Worm (Caenorhabditis elegans) whole organism, L4 larva: ENCODE measurements around the gene F22B5.10.

Experiments used
- D1046.2 ChIP-seq: fragments of 200-800 bp; sonication (Bioruptor generic); IDR thresholded peaks from 2 replicates; pipeline ENCODE4 v1.3.6; 2022; ENCODE audit warnings: missing genetic modification characterization, missing compliant biosample characterization
- F37D6.2 ChIP-seq: sonication (generic microtip); optimal IDR thresholded peaks from 2 replicates; lab custom pipeline; 2016; ENCODE audit warnings: mild to moderate bottlenecking, missing genetic modification characterization, missing compliant biosample characterization
- F44E2.7 ChIP-seq: fragments of 200-800 bp; sonication (Bioruptor generic); IDR thresholded peaks from 2 replicates; pipeline ENCODE4 v2.1.2; 2022; ENCODE audit warnings: missing genetic modification characterization, missing compliant biosample characterization
- T26A8.4 ChIP-seq: fragments of 200-800 bp; sonication (Bioruptor generic); IDR thresholded peaks from 2 replicates; pipeline ENCODE4 v1.3.6; 2022; ENCODE audit warnings: missing genetic modification characterization, missing compliant biosample characterization
- Y105C5A.15 ChIP-seq: fragments of 200-800 bp; sonication (Bioruptor generic); IDR thresholded peaks from 2 replicates; pipeline ENCODE4 v1.3.6; 2022; ENCODE audit warnings: missing genetic modification characterization, missing compliant biosample characterization
- Y48G9A.11 ChIP-seq: fragments of 200-800 bp; sonication (Bioruptor generic); IDR thresholded peaks from 2 replicates; pipeline ENCODE4 v1.3.6; 2022; ENCODE audit warnings: missing genetic modification reagents, missing genetic modification characterization, missing compliant biosample characterization
- Y75B8A.6 ChIP-seq: fragments of 200-800 bp; sonication (Bioruptor generic); IDR thresholded peaks from 2 replicates; pipeline ENCODE4 v1.3.6; 2022; ENCODE audit warnings: missing genetic modification reagents, missing genetic modification characterization, missing compliant biosample characterization
- ZK546.5 ChIP-seq, 2 experiments: sonication (generic microtip); optimal IDR thresholded peaks; 2 replicates each; lab custom pipeline; 2017; ENCODE audit warnings: missing biosample characterization in 2 of 2, missing genetic modification characterization in 2 of 2
- aly-2 ChIP-seq: sonication (generic microtip); optimal IDR thresholded peaks from 2 replicates; lab custom pipeline; 2018; ENCODE audit warnings: missing biosample characterization, missing genetic modification characterization
- attf-4 ChIP-seq: sonication (generic microtip); optimal IDR thresholded peaks from 3 replicates; lab custom pipeline; 2017; ENCODE audit warnings: missing biosample characterization, missing genetic modification characterization
- ceh-44 ChIP-seq: fragments of 200-800 bp; sonication (Bioruptor generic); IDR thresholded peaks from 2 replicates; pipeline ENCODE4 v1.3.6; 2022; ENCODE audit warnings: missing genetic modification reagents, missing genetic modification characterization, missing compliant biosample characterization
- ceh-62 ChIP-seq: sonication (generic microtip); optimal IDR thresholded peaks from 2 replicates; lab custom pipeline; 2017; ENCODE audit warnings: missing biosample characterization, missing genetic modification characterization
- ceh-82 ChIP-seq: sonication (generic microtip); optimal IDR thresholded peaks from 2 replicates; lab custom pipeline; 2017; ENCODE audit warnings: missing biosample characterization, missing genetic modification characterization
- ces-1 ChIP-seq: fragments of 150-350 bp; sonication (generic microtip); optimal IDR thresholded peaks from 4 replicates; lab custom pipeline; 2014; ENCODE audit warnings: missing biosample characterization, missing genetic modification reagents, missing genetic modification characterization
- daf-8 ChIP-seq: fragments of 200-800 bp; sonication (Bioruptor generic); IDR thresholded peaks from 2 replicates; pipeline ENCODE4 v1.3.6; 2022; ENCODE audit warnings: missing genetic modification characterization, missing compliant biosample characterization
- dmd-6 ChIP-seq: fragments of 200-800 bp; sonication (Bioruptor generic); IDR thresholded peaks from 2 replicates; pipeline ENCODE4 v1.3.6; 2022; ENCODE audit warnings: missing genetic modification reagents, missing genetic modification characterization, missing compliant biosample characterization
- dmd-8 ChIP-seq: fragments of 200-800 bp; sonication (Bioruptor generic); IDR thresholded peaks from 2 replicates; pipeline ENCODE4 v1.3.6; 2022; ENCODE audit warnings: missing genetic modification characterization, missing compliant biosample characterization
- dpl-1 ChIP-seq: fragments of 150-350 bp; optimal IDR thresholded peaks from 2 replicates; lab custom pipeline; 2014; ENCODE audit warnings: missing biosample characterization, missing genetic modification reagents, missing genetic modification characterization
- duxl-1 ChIP-seq: sonication (generic microtip); optimal IDR thresholded peaks from 2 replicates; lab custom pipeline; 2016; ENCODE audit warnings: mild to moderate bottlenecking, missing genetic modification characterization, moderate library complexity, missing compliant biosample characterization; ENCODE audit not compliant: poor library complexity
- dve-1 ChIP-seq: sonication (generic microtip); optimal IDR thresholded peaks from 2 replicates; lab custom pipeline; 2017; ENCODE audit warnings: antibody characterized with exemption, mild to moderate bottlenecking, missing genetic modification characterization, missing compliant biosample characterization; ENCODE audit not compliant: insufficient read depth
- egl-27 ChIP-seq: sonication (generic microtip); optimal IDR thresholded peaks from 3 replicates; lab custom pipeline; 2017; ENCODE audit warnings: missing biosample characterization, missing genetic modification reagents, missing genetic modification characterization
- egl-43 ChIP-seq: fragments of 200-800 bp; sonication (Bioruptor generic); IDR thresholded peaks from 2 replicates; pipeline ENCODE4 v1.3.6; 2022; ENCODE audit warnings: missing genetic modification reagents, missing genetic modification characterization, missing compliant biosample characterization
- fkh-10 ChIP-seq: fragments of 150-350 bp; optimal IDR thresholded peaks from 2 replicates; lab custom pipeline; 2014; ENCODE audit warnings: missing biosample characterization, missing genetic modification reagents, missing genetic modification characterization
- fos-1 ChIP-seq: fragments of 150-350 bp; optimal IDR thresholded peaks from 2 replicates; lab custom pipeline; 2014; ENCODE audit warnings: missing biosample characterization, missing genetic modification characterization
- gei-8 ChIP-seq: fragments of 200-800 bp; sonication (Bioruptor generic); optimal IDR thresholded peaks from 2 replicates; lab custom pipeline; 2018; ENCODE audit warnings: mild to moderate bottlenecking, missing genetic modification characterization, missing compliant biosample characterization
- hif-1 ChIP-seq, 2 experiments: sonication (generic microtip); optimal IDR thresholded peaks; 2 replicates each; lab custom pipeline; 2016 to 2017; ENCODE audit warnings: missing compliant biosample characterization in 2 of 2, missing genetic modification characterization in 2 of 2, missing genetic modification reagents in 2 of 2, missing genotype in 2 of 2, mild to moderate bottlenecking in 1 of 2
- hlh-11 ChIP-seq: fragments of 200-800 bp; sonication (Bioruptor generic); optimal IDR thresholded peaks from 2 replicates; lab custom pipeline; 2018; ENCODE audit warnings: mild to moderate bottlenecking, missing genetic modification characterization, missing compliant biosample characterization
- hlh-30 ChIP-seq: sonication (generic microtip); optimal IDR thresholded peaks from 2 replicates; lab custom pipeline; 2017; ENCODE audit warnings: antibody characterized with exemption, mild to moderate bottlenecking, missing genetic modification characterization, missing compliant biosample characterization; ENCODE audit not compliant: insufficient read depth
- jun-1 ChIP-seq: fragments of 150-350 bp; optimal IDR thresholded peaks from 2 replicates; lab custom pipeline; 2014; ENCODE audit warnings: missing biosample characterization, missing genetic modification reagents, missing genetic modification characterization
- lin-1 ChIP-seq: fragments of 200-800 bp; sonication (Bioruptor generic); IDR thresholded peaks from 2 replicates; pipeline ENCODE4 v1.3.6; 2022; ENCODE audit warnings: missing genetic modification reagents, missing genetic modification characterization, missing compliant biosample characterization
- lin-29 ChIP-seq: fragments of 200-800 bp; sonication (Bioruptor generic); IDR thresholded peaks from 2 replicates; pipeline ENCODE4 v1.3.6; 2022; ENCODE audit warnings: missing genetic modification reagents, missing genetic modification characterization, missing compliant biosample characterization
- lin-38 ChIP-seq: fragments of 200-800 bp; sonication (Bioruptor generic); IDR thresholded peaks from 2 replicates; pipeline ENCODE4 v1.3.6; 2022; ENCODE audit warnings: missing genetic modification reagents, missing genetic modification characterization, missing compliant biosample characterization
- mdl-1 ChIP-seq, 2 experiments: fragments of 150-350 bp in 1 of 2; sonication (generic microtip) in 1 of 2; optimal IDR thresholded peaks; 2 replicates each; lab custom pipeline; 2014 to 2017; ENCODE audit warnings: missing biosample characterization in 2 of 2, missing genetic modification characterization in 2 of 2
- mdt-29 ChIP-seq: fragments of 200-800 bp; sonication (Bioruptor generic); IDR thresholded peaks from 2 replicates; pipeline ENCODE4 v1.3.6; 2022; ENCODE audit warnings: missing genetic modification reagents, missing genetic modification characterization, missing compliant biosample characterization
- mep-1 ChIP-seq: fragments of 150-350 bp; sonication (generic microtip); optimal IDR thresholded peaks from 3 replicates; lab custom pipeline; 2014; ENCODE audit warnings: missing biosample characterization, missing genetic modification characterization
- mes-2 ChIP-seq: sonication (generic microtip); optimal IDR thresholded peaks from 2 replicates; lab custom pipeline; 2016; ENCODE audit warnings: missing genotype, mild to moderate bottlenecking, missing genetic modification characterization, missing compliant biosample characterization; ENCODE audit not compliant: poor library complexity, severe bottlenecking
- nhr-28 ChIP-seq: fragments of 150-350 bp; optimal IDR thresholded peaks from 2 replicates; lab custom pipeline; 2014; ENCODE audit warnings: missing biosample characterization, missing genetic modification characterization
- nhr-6 ChIP-seq: fragments of 150-350 bp; optimal IDR thresholded peaks from 2 replicates; lab custom pipeline; 2014; ENCODE audit warnings: missing biosample characterization, missing genetic modification characterization
- nhr-76 ChIP-seq: fragments of 150-350 bp; optimal IDR thresholded peaks from 2 replicates; lab custom pipeline; 2014; ENCODE audit warnings: missing biosample characterization, missing genetic modification characterization
- php-3 ChIP-seq: fragments of 200-800 bp; sonication (Bioruptor generic); IDR thresholded peaks from 2 replicates; pipeline ENCODE4 v1.3.6; 2022; ENCODE audit warnings: missing genetic modification reagents, missing genetic modification characterization, missing compliant biosample characterization
- pqm-1 ChIP-seq: sonication (generic microtip); optimal IDR thresholded peaks from 2 replicates; lab custom pipeline; 2017; ENCODE audit warnings: missing biosample characterization, missing genetic modification characterization
- rbr-2 ChIP-seq: sonication (generic microtip); optimal IDR thresholded peaks from 2 replicates; lab custom pipeline; 2016; ENCODE audit warnings: missing genotype, missing genetic modification characterization, missing compliant biosample characterization
- sdz-12 ChIP-seq: fragments of 200-800 bp; sonication (Bioruptor generic); optimal IDR thresholded peaks from 2 replicates; lab custom pipeline; 2018; ENCODE audit warnings: mild to moderate bottlenecking, missing genetic modification characterization, missing compliant biosample characterization
- snpc-1.2 ChIP-seq: fragments of 200-800 bp; sonication (Bioruptor generic); IDR thresholded peaks from 2 replicates; pipeline ENCODE4 v1.3.6; 2022; ENCODE audit warnings: missing genetic modification reagents, missing genetic modification characterization, missing compliant biosample characterization
- snpc-4 ChIP-seq: fragments of 150-350 bp; optimal IDR thresholded peaks from 2 replicates; lab custom pipeline; 2014; ENCODE audit warnings: missing biosample characterization, missing genetic modification characterization
- spr-1 ChIP-seq: sonication (generic microtip); optimal IDR thresholded peaks from 2 replicates; lab custom pipeline; 2016; ENCODE audit warnings: mild to moderate bottlenecking, missing genetic modification characterization, missing compliant biosample characterization
- tra-1 ChIP-seq: fragments of 200-800 bp; sonication (Bioruptor generic); IDR thresholded peaks from 2 replicates; pipeline ENCODE4 v1.3.6; 2022; ENCODE audit warnings: missing genetic modification reagents, missing genetic modification characterization, missing compliant biosample characterization
- unc-130 ChIP-seq: sonication (generic microtip); optimal IDR thresholded peaks from 2 replicates; lab custom pipeline; 2016; ENCODE audit warnings: missing genetic modification reagents, missing genetic modification characterization, missing compliant biosample characterization
- zfp-2 ChIP-seq: sonication (generic microtip); optimal IDR thresholded peaks from 2 replicates; lab custom pipeline; 2016; ENCODE audit warnings: mild to moderate bottlenecking, missing genetic modification characterization, missing compliant biosample characterization
- zip-2 ChIP-seq: fragments of 150-350 bp; optimal IDR thresholded peaks from 2 replicates; lab custom pipeline; 2014; ENCODE audit warnings: missing biosample characterization, missing genetic modification characterization

F22B5.10 gene

ce11 chrII:8441519-8441918, 25.5 kb upstream of the F22B5.10 start (continued):
- TF ChIP-seq egl-43 (GFP tag; lab: Robert Waterston, UW) (peak; percentile 93), F44E2.7 (GFP tag; lab: Robert Waterston, UW) (peak; percentile 99), php-3 (peak; percentile 77), gei-8 (GFP tag; lab: Kevin White, UChicago) (peak; percentile 78), attf-4 (tag; lab: Kevin White, UChicago) (no peak), ZK546.5 (tag; optimal IDR thresholded peaks at IDR 0.05; lab: Kevin White, UChicago) (no peak)

ce11 chrII:8442176-8442575, 24.8 kb upstream of the F22B5.10 start:
- peak; percentile 6; the same call in 1 of the 2 replicates for TF ChIP-seq Y48G9A.11 (GFP tag; lab: Robert Waterston, UW)
- TF ChIP-seq mdt-29 = no peak
- no peak for TF ChIP-seq mdl-1 (tag; optimal IDR thresholded peaks at IDR 0.05; lab: Kevin White, UChicago)
- no peak for TF ChIP-seq lin-1 (GFP tag; lab: Robert Waterston, UW)
- TF ChIP-seq rbr-2 (tag; lab: Kevin White, UChicago) = peak; percentile 32
- TF ChIP-seq daf-8 = no peak
- no peak for TF ChIP-seq fkh-10
- peak; percentile 60 for TF ChIP-seq lin-38
- no peak for TF ChIP-seq lin-29 (GFP tag; lab: Robert Waterston, UW)
- TF ChIP-seq attf-4 (tag; lab: Kevin White, UChicago) = no peak
- no peak for TF ChIP-seq snpc-1.2 (GFP tag; lab: Robert Waterston, UW)
- TF ChIP-seq php-3 = no peak
- TF ChIP-seq dmd-8 (GFP tag; lab: Robert Waterston, UW) = no peak
- peak; percentile 46 for TF ChIP-seq dve-1 (tag; lab: Kevin White, UChicago)
- peak in 1 of 2 experiments; percentile 5 for TF ChIP-seq hif-1 (tag; optimal IDR thresholded peaks at IDR 0.05; lab: Kevin White, UChicago)
- no peak for TF ChIP-seq sdz-12 (GFP tag; lab: Kevin White, UChicago)
- TF ChIP-seq F37D6.2 (tag; lab: Kevin White, UChicago) = no peak
- TF ChIP-seq Y75B8A.6 (GFP tag; lab: Robert Waterston, UW) = no peak
- peak; percentile 23; the same call in 1 of the 2 replicates for TF ChIP-seq T26A8.4 (GFP tag; lab: Robert Waterston, UW)
- peak; percentile 48 for TF ChIP-seq hlh-30 (tag; lab: Kevin White, UChicago)
- TF ChIP-seq aly-2 (tag; lab: Kevin White, UChicago) = no peak
- no peak for TF ChIP-seq snpc-4 (tag; lab: Kevin White, UChicago)
- TF ChIP-seq dpl-1 = peak; percentile 57
- peak; percentile 9; the same call in 1 of the 2 replicates for TF ChIP-seq dmd-6 (GFP tag; lab: Robert Waterston, UW)
- no peak for TF ChIP-seq nhr-6
- TF ChIP-seq ces-1 = no peak
- no peak for TF ChIP-seq egl-27 (tag; lab: Kevin White, UChicago)
- no peak for TF ChIP-seq nhr-76 (tag; lab: Kevin White, UChicago)
- peak; percentile 48 for TF ChIP-seq mep-1 (tag; lab: Kevin White, UChicago)
- no peak for TF ChIP-seq spr-1 (tag; lab: Kevin White, UChicago)
- TF ChIP-seq duxl-1 (tag; lab: Kevin White, UChicago) = peak; percentile 39
- TF ChIP-seq nhr-28 (tag; lab: Kevin White, UChicago) = peak; percentile 74
- TF ChIP-seq ceh-44 = no peak
- TF ChIP-seq zfp-2 = no peak
- TF ChIP-seq tra-1 (GFP tag; lab: Robert Waterston, UW) = no peak
- TF ChIP-seq pqm-1 (tag; lab: Kevin White, UChicago) = no peak
- TF ChIP-seq hlh-11 = peak; percentile 26
- no peak for TF ChIP-seq zip-2
- TF ChIP-seq Y105C5A.15 (GFP tag; lab: Robert Waterston, UW) = no peak
- no peak for TF ChIP-seq D1046.2 (GFP tag; lab: Robert Waterston, UW)
- peak; percentile 69 for TF ChIP-seq mes-2 (tag; lab: Kevin White, UChicago)
- no peak for TF ChIP-seq ceh-62 (tag; lab: Kevin White, UChicago)
- TF ChIP-seq jun-1 (tag; lab: Kevin White, UChicago) = no peak
- TF ChIP-seq fos-1 = no peak
- no peak for TF ChIP-seq unc-130 (GFP tag; lab: Kevin White, UChicago)
- TF ChIP-seq ceh-82 = no peak
